Worm (Caenorhabditis elegans) whole organism, L3 larva: ENCODE data around the gene F56D5.5.

Source experiments
- aly-2 ChIP-seq: fragments of 150-350 bp; optimal IDR thresholded peaks from 2 replicates; lab custom pipeline; 2014; ENCODE audit warnings: missing biosample characterization, missing genetic modification characterization
- ama-1 ChIP-seq: fragments of 150-350 bp; optimal IDR thresholded peaks from 2 replicates; lab custom pipeline; 2018
- ceh-16 ChIP-seq: sonication (generic microtip); optimal IDR thresholded peaks from 2 replicates; lab custom pipeline; 2017; ENCODE audit warnings: missing biosample characterization, missing genetic modification characterization
- daf-12 ChIP-seq: fragments of 150-350 bp; optimal IDR thresholded peaks from 2 replicates; lab custom pipeline; 2014; ENCODE audit warnings: missing biosample characterization, missing genetic modification reagents, missing genetic modification characterization
- elt-1 ChIP-seq: fragments of 150-350 bp; optimal IDR thresholded peaks from 2 replicates; lab custom pipeline; 2014; ENCODE audit warnings: missing biosample characterization, missing genetic modification characterization
- fkh-10 ChIP-seq: sonication (generic microtip); optimal IDR thresholded peaks from 2 replicates; lab custom pipeline; 2017; ENCODE audit warnings: missing biosample characterization, missing genetic modification reagents, missing genetic modification characterization
- fos-1 ChIP-seq: fragments of 150-350 bp; optimal IDR thresholded peaks from 2 replicates; lab custom pipeline; 2014; ENCODE audit warnings: missing biosample characterization, missing genetic modification characterization
- nhr-23 ChIP-seq: fragments of 150-350 bp; optimal IDR thresholded peaks from 2 replicates; lab custom pipeline; 2014; ENCODE audit warnings: missing biosample characterization, missing genetic modification reagents, missing genetic modification characterization
- nhr-28 ChIP-seq: fragments of 150-350 bp; optimal IDR thresholded peaks from 2 replicates; lab custom pipeline; 2014; ENCODE audit warnings: missing biosample characterization, missing genetic modification characterization
- nhr-77 ChIP-seq: fragments of 150-350 bp; optimal IDR thresholded peaks from 2 replicates; lab custom pipeline; 2014; ENCODE audit warnings: missing biosample characterization, missing genetic modification characterization
- sea-2 ChIP-seq: fragments of 150-350 bp; sonication (generic microtip); optimal IDR thresholded peaks from 4 replicates; lab custom pipeline; 2014; ENCODE audit warnings: missing biosample characterization, missing genetic modification reagents, missing genetic modification characterization
- skn-1 ChIP-seq: fragments of 150-350 bp; optimal IDR thresholded peaks from 2 replicates; lab custom pipeline; 2014; ENCODE audit warnings: missing biosample characterization, missing genetic modification characterization
- unc-39 ChIP-seq: sonication (generic microtip); optimal IDR thresholded peaks from 4 replicates; lab custom pipeline; 2017; ENCODE audit warnings: missing biosample characterization, missing genetic modification characterization
- zag-1 ChIP-seq: fragments of 150-350 bp; optimal IDR thresholded peaks from 2 replicates; lab custom pipeline; 2014; ENCODE audit warnings: missing biosample characterization, missing genetic modification characterization

DNA sequence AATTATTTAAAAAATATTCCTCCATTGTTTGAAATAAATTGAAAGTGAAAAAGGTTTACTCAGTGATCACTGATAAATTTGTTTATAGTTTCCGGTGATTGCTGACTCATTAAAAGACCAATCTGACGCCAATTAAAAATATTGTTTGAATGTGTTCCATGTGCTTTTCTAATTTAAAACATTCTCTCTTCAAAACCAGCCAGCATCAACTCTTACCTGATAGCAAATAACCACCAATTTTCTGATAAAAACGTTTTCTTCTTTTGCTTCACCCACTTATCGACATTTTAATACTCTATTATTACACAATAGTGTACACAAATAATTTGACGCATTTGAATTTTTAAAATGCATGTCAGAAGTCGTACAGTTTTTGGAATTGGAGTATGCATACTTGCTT lies 6.2 kb downstream of the F56D5.5 start, which contains the start of gene F56D5.6:
- TF ChIP-seq ceh-16 = no peak
- TF ChIP-seq aly-2 (tag; lab: Kevin White, UChicago) = no peak
- no peak for TF ChIP-seq zag-1 (tag; lab: Kevin White, UChicago)
- TF ChIP-seq elt-1 (tag; lab: Kevin White, UChicago) = no peak
- no peak for TF ChIP-seq skn-1 (tag; lab: Kevin White, UChicago)
- no peak for TF ChIP-seq unc-39
- no peak for TF ChIP-seq nhr-28
- no peak for TF ChIP-seq fkh-10 (GFP tag; lab: Kevin White, UChicago)
- TF ChIP-seq nhr-23 (tag; lab: Kevin White, UChicago) = no peak
- TF ChIP-seq ama-1 (lab: Kevin White, UChicago) = no peak
- no peak for TF ChIP-seq fos-1 (tag; lab: Kevin White, UChicago)
- no peak for TF ChIP-seq nhr-77 (tag; lab: Kevin White, UChicago)
- TF ChIP-seq sea-2 (GFP tag; lab: Kevin White, UChicago) = no peak
- no peak for TF ChIP-seq daf-12 (tag; lab: Kevin White, UChicago)
